Worm (Caenorhabditis elegans): Measurements from ENCODE around the gene cpz-2.
A peak's percentile ranks its signal among the peaks of the same experiment; 100 is the strongest.

DNA sequence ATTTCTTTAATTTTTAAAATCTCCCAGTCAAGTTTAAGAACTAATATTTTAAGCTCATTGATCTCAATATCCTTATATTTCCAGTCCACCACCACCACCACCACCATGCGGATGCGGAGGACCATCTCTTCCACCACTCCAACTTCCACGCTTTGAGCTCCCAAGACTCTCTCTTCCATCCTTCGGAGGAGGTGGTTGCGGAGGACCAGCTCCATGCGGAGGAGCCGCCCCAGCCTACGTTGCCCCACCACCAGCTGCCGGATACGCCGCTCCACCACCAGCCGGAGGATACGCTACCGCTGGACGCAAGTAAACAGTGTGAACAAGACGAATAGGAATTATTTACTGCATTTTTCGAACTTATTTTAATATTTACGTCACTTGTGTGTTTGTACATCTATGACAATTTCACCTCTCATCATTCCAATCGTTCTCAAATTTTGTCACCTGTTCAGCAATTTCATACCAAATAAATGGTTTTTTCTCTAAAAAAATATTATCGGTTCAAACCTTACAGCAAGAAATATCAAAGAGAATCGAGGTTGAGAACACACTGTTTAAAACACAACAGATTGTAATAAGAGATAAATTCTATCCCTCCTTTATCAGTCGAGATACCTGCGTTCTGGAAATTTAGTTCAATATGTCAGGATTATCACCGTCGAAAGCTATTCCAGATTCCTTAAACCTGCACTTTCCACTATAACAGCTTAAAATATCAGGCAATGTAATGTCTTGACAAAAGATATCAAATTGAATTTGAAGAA is 30.4 kb downstream of the cpz-2 start:
- TF ChIP-seq F13H6.1 (tag; optimal IDR thresholded peaks at IDR 0.05) (no peak), elt-1 (tag; optimal IDR thresholded peaks at IDR 0.05) (no peak), snpc-4 (tag; optimal IDR thresholded peaks at IDR 0.05) (no peak), elt-3 (tag; optimal IDR thresholded peaks at IDR 0.05) (peak; percentile 68), nhr-11 (tag; optimal IDR thresholded peaks at IDR 0.05) (no peak), nhr-77 (tag; optimal IDR thresholded peaks at IDR 0.05) (no peak), ztf-4 (tag; optimal IDR thresholded peaks at IDR 0.05) (no peak)

All from whole organism, L2 larva.